Worm (Caenorhabditis elegans) whole organism, L3 larva: ENCODE results near the gene vps-18.

Experiments used
- ama-1 ChIP-seq: fragments of 150-350 bp; optimal IDR thresholded peaks from 2 replicates; lab custom pipeline; 2018
- elt-1 ChIP-seq: fragments of 150-350 bp; optimal IDR thresholded peaks from 2 replicates; lab custom pipeline; 2014; ENCODE audit warnings: missing biosample characterization, missing genetic modification characterization
- nhr-25 ChIP-seq: sonication (generic microtip); optimal IDR thresholded peaks from 2 replicates; lab custom pipeline; 2017; ENCODE audit warnings: missing biosample characterization, missing genetic modification characterization
- pqm-1 ChIP-seq: fragments of 150-350 bp; optimal IDR thresholded peaks from 2 replicates; lab custom pipeline; 2017; ENCODE audit warnings: missing biosample characterization, missing genetic modification characterization, inconsistent platforms
- tbx-2 ChIP-seq: sonication (generic microtip); optimal IDR thresholded peaks from 2 replicates; lab custom pipeline; 2016; ENCODE audit warnings: mild to moderate bottlenecking, missing genetic modification characterization, missing compliant biosample characterization
- ztf-11 ChIP-seq: fragments of 150-350 bp; optimal IDR thresholded peaks from 2 replicates; lab custom pipeline; 2014; ENCODE audit warnings: missing biosample characterization, missing genetic modification characterization

ce11 chrII:4470972-4471645 lies 10.2 kb downstream of the vps-18 start, which contains the start of gene W06B4.1:
- no peak for TF ChIP-seq pqm-1 (tag; lab: Kevin White, UChicago)
- TF ChIP-seq tbx-2 (tag; lab: Kevin White, UChicago) = no peak
- TF ChIP-seq ama-1 (lab: Kevin White, UChicago) = no peak
- no peak for TF ChIP-seq ztf-11 (tag; lab: Kevin White, UChicago)
- TF ChIP-seq elt-1 = no peak
- no peak for TF ChIP-seq nhr-25
